Fruit fly (Drosophila melanogaster) whole organism, embryonic: ENCODE measurements around the gene Sf3b1.
A peak's percentile ranks its signal among the peaks of the same experiment; 100 is the strongest.

Source experiments
- Atf-2 ChIP-seq: fragments of 200-800 bp; sonication (Bioruptor generic); optimal IDR thresholded peaks from 2 replicates; lab custom pipeline; 2016; ENCODE audit warnings: missing biosample characterization, missing genetic modification characterization
- Bdp1 ChIP-seq: fragments of 200-800 bp; sonication (Bioruptor generic); optimal IDR thresholded peaks from 3 replicates; lab custom pipeline; 2016; ENCODE audit warnings: missing biosample characterization, missing genetic modification characterization
- CG10979 ChIP-seq: fragments of 200-800 bp; sonication (Bioruptor generic); optimal IDR thresholded peaks from 2 replicates; lab custom pipeline; 2018; ENCODE audit warnings: missing biosample characterization, mild to moderate bottlenecking, missing genetic modification characterization, moderate library complexity
- CG11560 ChIP-seq: fragments of 200-800 bp; sonication (Bioruptor generic); IDR thresholded peaks from 3 replicates; pipeline ENCODE4 v1.3.6; 2022; ENCODE audit warnings: missing biosample characterization, missing genetic modification characterization
- CG12659 ChIP-seq: fragments of 200-800 bp; sonication (Bioruptor generic); optimal IDR thresholded peaks from 3 replicates; lab custom pipeline; 2017; ENCODE audit warnings: mild to moderate bottlenecking, missing biosample characterization, missing genetic modification reagents, missing genetic modification characterization
- CG15011 ChIP-seq: fragments of 200-800 bp; sonication (Bioruptor generic); optimal IDR thresholded peaks from 3 replicates; lab custom pipeline; 2018; ENCODE audit warnings: missing biosample characterization, mild to moderate bottlenecking, missing genetic modification characterization
- CG15269 ChIP-seq: fragments of 200-800 bp; sonication (Bioruptor generic); optimal IDR thresholded peaks from 2 replicates; lab custom pipeline; 2018; ENCODE audit warnings: missing biosample characterization, mild to moderate bottlenecking, missing genetic modification characterization, moderate library complexity
- CG15601 ChIP-seq: fragments of 200-800 bp; sonication (Bioruptor generic); optimal IDR thresholded peaks from 3 replicates; lab custom pipeline; 2019; ENCODE audit warnings: missing biosample characterization, mild to moderate bottlenecking, missing genetic modification characterization, moderate library complexity
- CG16813 ChIP-seq: fragments of 200-800 bp; sonication (Bioruptor generic); IDR thresholded peaks from 3 replicates; pipeline ENCODE4 v1.3.6; 2022; ENCODE audit warnings: missing biosample characterization, missing genetic modification characterization; ENCODE audit not compliant: partially characterized antibody
- CG17385 ChIP-seq: fragments of 200-800 bp; sonication (Bioruptor generic); optimal IDR thresholded peaks from 3 replicates; lab custom pipeline; 2018; ENCODE audit warnings: missing biosample characterization, mild to moderate bottlenecking, missing genetic modification characterization
- CG18011 ChIP-seq: fragments of 200-800 bp; sonication (Bioruptor generic); optimal IDR thresholded peaks from 2 replicates; lab custom pipeline; 2017; ENCODE audit warnings: missing biosample characterization, missing genetic modification characterization, mild to moderate bottlenecking, moderate library complexity, missing genotype
- CG18262 ChIP-seq: fragments of 200-800 bp; optimal IDR thresholded peaks from 3 replicates; lab custom pipeline; 2019; ENCODE audit warnings: missing biosample characterization, mild to moderate bottlenecking, missing genetic modification characterization, moderate library complexity
- CG18599 ChIP-seq: fragments of 200-800 bp; sonication (Bioruptor generic); optimal IDR thresholded peaks from 3 replicates; lab custom pipeline; 2017; ENCODE audit warnings: missing biosample characterization, missing genetic modification characterization, mild to moderate bottlenecking, moderate library complexity, missing genetic modification reagents
- CG2120 ChIP-seq: fragments of 200-800 bp; sonication (Bioruptor generic); optimal IDR thresholded peaks from 3 replicates; lab custom pipeline; 2016; ENCODE audit warnings: missing biosample characterization, missing genetic modification characterization
- CG30403 ChIP-seq: fragments of 200-800 bp; sonication (Bioruptor generic); optimal IDR thresholded peaks from 3 replicates; lab custom pipeline; 2016; ENCODE audit warnings: missing biosample characterization, missing genetic modification characterization
- CG32532 ChIP-seq: fragments of 200-800 bp; sonication (Bioruptor generic); IDR thresholded peaks from 2 replicates; pipeline ENCODE4 v1.3.6; 2022; ENCODE audit warnings: missing biosample characterization, missing genetic modification characterization
- CG3281 ChIP-seq: fragments of 200-800 bp; sonication (Bioruptor generic); optimal IDR thresholded peaks from 3 replicates; lab custom pipeline; 2017; ENCODE audit warnings: missing biosample characterization, mild to moderate bottlenecking, missing genetic modification characterization
- CG3847 ChIP-seq: fragments of 200-800 bp; sonication (Bioruptor generic); IDR thresholded peaks from 2 replicates; pipeline ENCODE4 v1.3.6; 2022; ENCODE audit warnings: missing biosample characterization, missing genetic modification characterization
- CG4282 ChIP-seq: fragments of 200-800 bp; sonication (Bioruptor generic); optimal IDR thresholded peaks from 2 replicates; lab custom pipeline; 2016; ENCODE audit warnings: missing biosample characterization, missing genetic modification characterization
- CG6689 ChIP-seq: fragments of 200-800 bp; sonication (Bioruptor generic); IDR thresholded peaks from 2 replicates; pipeline ENCODE4 v1.3.6; 2022; ENCODE audit warnings: missing biosample characterization, missing genetic modification characterization
- CG8359 ChIP-seq: fragments of 200-800 bp; sonication (Bioruptor generic); optimal IDR thresholded peaks from 2 replicates; lab custom pipeline; 2017; ENCODE audit warnings: missing biosample characterization, mild to moderate bottlenecking, missing genetic modification characterization, borderline replicate concordance
- CG9817 ChIP-seq: fragments of 200-800 bp; sonication (Bioruptor generic); optimal IDR thresholded peaks from 2 replicates; lab custom pipeline; 2018; ENCODE audit warnings: missing biosample characterization, mild to moderate bottlenecking, missing genetic modification characterization, moderate library complexity
- Fer1 ChIP-seq: fragments of 200-800 bp; sonication (Bioruptor generic); optimal IDR thresholded peaks from 2 replicates; lab custom pipeline; 2017; ENCODE audit warnings: missing biosample characterization, mild to moderate bottlenecking, missing genetic modification characterization
- Lhr ChIP-seq: fragments of 200-800 bp; sonication (Bioruptor generic); optimal IDR thresholded peaks from 3 replicates; lab custom pipeline; 2017; ENCODE audit warnings: mild to moderate bottlenecking, missing biosample characterization, missing genetic modification reagents, missing genetic modification characterization
- abd-A ChIP-seq: fragments of 200-800 bp; sonication (Bioruptor generic); optimal IDR thresholded peaks from 3 replicates; lab custom pipeline; 2019; ENCODE audit warnings: missing biosample characterization, mild to moderate bottlenecking, missing genetic modification characterization, moderate library complexity
- ara ChIP-seq: fragments of 200-800 bp; sonication (Bioruptor generic); IDR thresholded peaks from 2 replicates; pipeline ENCODE4 v1.3.6; 2022; ENCODE audit warnings: missing biosample characterization, missing genetic modification characterization
- bab2 ChIP-seq: fragments of 200-800 bp; sonication (Bioruptor generic); optimal IDR thresholded peaks from 2 replicates; lab custom pipeline; 2016; ENCODE audit warnings: missing biosample characterization, missing genetic modification characterization
- bbx ChIP-seq: fragments of 200-800 bp; sonication (Bioruptor generic); IDR thresholded peaks from 2 replicates; pipeline ENCODE4 v1.3.6; 2022; ENCODE audit warnings: missing biosample characterization, missing genetic modification characterization; ENCODE audit not compliant: partially characterized antibody
- btn ChIP-seq: fragments of 200-800 bp; sonication (Bioruptor generic); optimal IDR thresholded peaks from 2 replicates; lab custom pipeline; 2016; ENCODE audit warnings: missing biosample characterization, missing genetic modification characterization
- cad ChIP-seq: fragments of >200 bp; optimal IDR thresholded peaks from 2 replicates; lab custom pipeline; 2017; ENCODE audit warnings: missing biosample characterization, missing genetic modification characterization
- chif ChIP-seq, 2 experiments: fragments of 200-800 bp; sonication (Bioruptor generic); optimal IDR thresholded peaks; 3 replicates each; lab custom pipeline; 2016; ENCODE audit warnings: missing biosample characterization in 2 of 2, missing genetic modification characterization in 2 of 2
- ci ChIP-seq: fragments of 200-800 bp; sonication (Bioruptor generic); IDR thresholded peaks from 3 replicates; pipeline ENCODE4 v1.3.6; 2022; ENCODE audit warnings: missing biosample characterization, missing genetic modification characterization
- dysf ChIP-seq: fragments of 200-800 bp; sonication (Bioruptor generic); IDR thresholded peaks from 3 replicates; pipeline ENCODE4 v1.3.6; 2022; ENCODE audit warnings: missing biosample characterization, missing genetic modification characterization
- en ChIP-seq: fragments of 200-800 bp; sonication (Bioruptor generic); optimal IDR thresholded peaks from 2 replicates; lab custom pipeline; 2016; ENCODE audit warnings: missing biosample characterization, missing genetic modification characterization
- eve ChIP-seq, 2 experiments: fragments of >200 bp; optimal IDR thresholded peaks; 2 replicates each; lab custom pipeline; 2017; ENCODE audit warnings: missing biosample characterization in 2 of 2, missing genetic modification characterization in 2 of 2
- fd64A ChIP-seq: fragments of 200-800 bp; sonication (Bioruptor generic); optimal IDR thresholded peaks from 3 replicates; lab custom pipeline; 2018; ENCODE audit warnings: missing biosample characterization, mild to moderate bottlenecking, missing genetic modification characterization
- fru ChIP-seq: fragments of >200 bp; optimal IDR thresholded peaks from 2 replicates; lab custom pipeline; 2017
- gcm ChIP-seq: fragments of 200-800 bp; sonication (Bioruptor generic); optimal IDR thresholded peaks from 2 replicates; lab custom pipeline; 2019; ENCODE audit warnings: missing biosample characterization, mild to moderate bottlenecking, missing genetic modification characterization, moderate library complexity
- gsb ChIP-seq: fragments of 200-800 bp; sonication (Bioruptor generic); IDR thresholded peaks from 2 replicates; pipeline ENCODE4 v1.3.6; 2022; ENCODE audit warnings: missing biosample characterization, missing genetic modification characterization
- gsb-n ChIP-seq: fragments of 200-800 bp; sonication (Bioruptor generic); optimal IDR thresholded peaks from 3 replicates; lab custom pipeline; 2018; ENCODE audit warnings: missing biosample characterization, mild to moderate bottlenecking, missing genetic modification characterization
- hth ChIP-seq: fragments of >200 bp; optimal IDR thresholded peaks from 2 replicates; lab custom pipeline; 2017; ENCODE audit warnings: inconsistent platforms
- klu ChIP-seq: fragments of 200-800 bp; sonication (Bioruptor generic); IDR thresholded peaks from 2 replicates; pipeline ENCODE4 v1.3.6; 2022; ENCODE audit warnings: missing biosample characterization, missing genetic modification characterization
- kni ChIP-seq: fragments of 200-800 bp; sonication (Bioruptor generic); optimal IDR thresholded peaks from 3 replicates; lab custom pipeline; 2017; ENCODE audit warnings: mild to moderate bottlenecking, missing biosample characterization, missing genetic modification reagents, missing genetic modification characterization
- lab ChIP-seq: fragments of 200-800 bp; sonication (Bioruptor generic); optimal IDR thresholded peaks from 3 replicates; lab custom pipeline; 2017; ENCODE audit warnings: missing biosample characterization, missing genetic modification characterization, mild to moderate bottlenecking, moderate library complexity, missing genetic modification reagents
- oc ChIP-seq: fragments of 200-800 bp; sonication (Bioruptor generic); optimal IDR thresholded peaks from 2 replicates; lab custom pipeline; 2018; ENCODE audit warnings: missing biosample characterization, mild to moderate bottlenecking, missing genetic modification characterization, moderate library complexity
- psq ChIP-seq: fragments of 200-800 bp; sonication (Bioruptor generic); optimal IDR thresholded peaks from 2 replicates; lab custom pipeline; 2017; ENCODE audit warnings: missing biosample characterization, missing genetic modification characterization
- so ChIP-seq: fragments of 200-800 bp; sonication (Bioruptor generic); IDR thresholded peaks from 3 replicates; pipeline ENCODE4 v1.3.6; 2022; ENCODE audit warnings: missing biosample characterization, missing genetic modification characterization
- ssp ChIP-seq: fragments of 200-800 bp; sonication (Bioruptor generic); IDR thresholded peaks from 2 replicates; pipeline ENCODE4 v1.3.6; 2022; ENCODE audit warnings: missing biosample characterization, missing genetic modification characterization
- tap ChIP-seq: fragments of 200-800 bp; optimal IDR thresholded peaks from 3 replicates; lab custom pipeline; 2019; ENCODE audit warnings: missing biosample characterization, mild to moderate bottlenecking, missing genetic modification characterization, moderate library complexity
- unpg ChIP-seq: fragments of 200-800 bp; sonication (Bioruptor generic); optimal IDR thresholded peaks from 3 replicates; lab custom pipeline; 2018; ENCODE audit warnings: missing biosample characterization, mild to moderate bottlenecking, missing genetic modification characterization, moderate library complexity

Sf3b1 gene

dm6 chr2L:521940-522632 lies 46.1 kb upstream of the Sf3b1 start (continued):
- TF ChIP-seq gsb (peak; percentile 63), CG32532 (GFP tag; lab: Robert Waterston, UW) (peak; percentile 65), CG6689 (GFP tag; lab: Robert Waterston, UW) (peak; percentile 89), bab2 (GFP tag; lab: Kevin White, UChicago) (no peak), ara (GFP tag; lab: Robert Waterston, UW) (peak; percentile 91), psq (GFP tag; lab: Kevin White, UChicago) (peak; percentile 57), CG18262 (tag; lab: Kevin White, UChicago) (peak; percentile 91), CG8359 (GFP tag; lab: Kevin White, UChicago) (peak; percentile 65), gsb-n (peak; percentile 82), cad (GFP tag; lab: Kevin White, UChicago) (no peak), CG4282 (GFP tag; lab: Kevin White, UChicago) (no peak), CG3281 (GFP tag; lab: Kevin White, UChicago) (peak; percentile 61), lab (GFP tag; lab: Kevin White, UChicago) (peak; percentile 87), so (peak; percentile 84), CG18011 (no peak), klu (GFP tag; lab: Robert Waterston, UW) (no peak; the same call in 1 of the 2 replicates), hth (no peak), en (GFP tag; lab: Kevin White, UChicago) (no peak), fd64A (GFP tag; lab: Kevin White, UChicago) (peak; percentile 44), CG16813 (GFP tag; lab: Robert Waterston, UW) (no peak), bbx (GFP tag; lab: Robert Waterston, UW) (no peak), CG2120 (GFP tag; lab: Kevin White, UChicago) (peak; percentile 60), Lhr (GFP tag; lab: Kevin White, UChicago) (peak; percentile 32), abd-A (peak; percentile 21), CG30403 (GFP tag; lab: Kevin White, UChicago) (peak; percentile 73), ci (GFP tag; lab: Robert Waterston, UW) (peak; percentile 90), eve (GFP tag; optimal IDR thresholded peaks at IDR 0.05; lab: Kevin White, UChicago) (peak in 1 of 2 experiments; percentile 87), oc (tag; lab: Kevin White, UChicago) (peak; percentile 86), CG18599 (GFP tag; lab: Kevin White, UChicago) (peak; percentile 81), ssp (peak; percentile 72), Bdp1 (GFP tag; lab: Kevin White, UChicago) (peak; percentile 16), unpg (GFP tag; lab: Kevin White, UChicago) (peak; percentile 78), kni (GFP tag; lab: Kevin White, UChicago) (no peak), CG10979 (tag; lab: Kevin White, UChicago) (peak; percentile 88), dysf (GFP tag; lab: Robert Waterston, UW) (peak; percentile 76), CG15269 (tag; lab: Kevin White, UChicago) (peak; percentile 78), CG3847 (GFP tag; lab: Robert Waterston, UW) (peak; percentile 31; the same call in 1 of the 2 replicates), CG9817 (peak; percentile 28), tap (tag; lab: Kevin White, UChicago) (peak; percentile 80), CG15601 (tag; lab: Kevin White, UChicago) (peak; percentile 1), CG12659 (GFP tag; lab: Kevin White, UChicago) (peak; percentile 61), Atf-2 (GFP tag; lab: Kevin White, UChicago) (peak; percentile 34), chif (GFP tag; optimal IDR thresholded peaks at IDR 0.05; lab: Kevin White, UChicago) (peak; percentile 57 to 82), CG11560 (no peak), btn (no peak), CG17385 (peak; percentile 70), fru (lab: Kevin White, UChicago) (no peak), CG15011 (GFP tag; lab: Kevin White, UChicago) (peak; percentile 49), Fer1 (GFP tag; lab: Kevin White, UChicago) (peak; percentile 77), gcm (GFP tag; lab: Kevin White, UChicago) (peak; percentile 67)
